Fruit fly (Drosophila melanogaster) whole organism, embryonic: Measurements from ENCODE around the gene CG15142.

Experiments used
- Bgb ChIP-seq: fragments of 200-800 bp; sonication (Bioruptor generic); IDR thresholded peaks from 2 replicates; pipeline ENCODE4 v1.3.6; 2022; ENCODE audit warnings: missing biosample characterization, missing genetic modification characterization; ENCODE audit not compliant: partially characterized antibody
- CG10209 ChIP-seq: fragments of 200-800 bp; sonication (Bioruptor generic); optimal IDR thresholded peaks from 3 replicates; lab custom pipeline; 2017; ENCODE audit warnings: missing biosample characterization, mild to moderate bottlenecking, missing genetic modification characterization, missing genetic modification reagents
- CG11456 ChIP-seq: fragments of 200-800 bp; sonication (Bioruptor generic); IDR thresholded peaks from 3 replicates; pipeline ENCODE4 v1.3.6; 2022; ENCODE audit warnings: missing biosample characterization, missing genetic modification characterization
- CG12744 ChIP-seq: fragments of 200-800 bp; sonication (Bioruptor generic); optimal IDR thresholded peaks from 2 replicates; lab custom pipeline; 2016; ENCODE audit warnings: missing biosample characterization, missing genetic modification characterization
- CG15011 ChIP-seq: fragments of 200-800 bp; sonication (Bioruptor generic); optimal IDR thresholded peaks from 3 replicates; lab custom pipeline; 2018; ENCODE audit warnings: missing biosample characterization, mild to moderate bottlenecking, missing genetic modification characterization
- CG16779 ChIP-seq: fragments of 200-800 bp; sonication (Bioruptor generic); IDR thresholded peaks from 2 replicates; pipeline ENCODE4 v1.3.6; 2022; ENCODE audit warnings: missing biosample characterization, missing genetic modification characterization
- CG17568 ChIP-seq: fragments of 200-800 bp; sonication (Bioruptor generic); optimal IDR thresholded peaks from 2 replicates; lab custom pipeline; 2018; ENCODE audit warnings: missing biosample characterization, mild to moderate bottlenecking, missing genetic modification characterization, moderate library complexity
- CG1832 ChIP-seq: fragments of 200-800 bp; sonication (Bioruptor generic); optimal IDR thresholded peaks from 2 replicates; lab custom pipeline; 2017; ENCODE audit warnings: missing biosample characterization, mild to moderate bottlenecking, missing genetic modification characterization, inconsistent platforms
- CG18764 ChIP-seq: fragments of 200-800 bp; sonication (Bioruptor generic); optimal IDR thresholded peaks from 3 replicates; lab custom pipeline; 2016; ENCODE audit warnings: missing biosample characterization, missing genetic modification characterization
- CG2202 ChIP-seq: fragments of 200-800 bp; sonication (Bioruptor generic); optimal IDR thresholded peaks from 2 replicates; lab custom pipeline; 2018; ENCODE audit warnings: missing biosample characterization, mild to moderate bottlenecking, missing genetic modification characterization
- CG31388 ChIP-seq: fragments of 200-800 bp; sonication (Bioruptor generic); optimal IDR thresholded peaks from 2 replicates; lab custom pipeline; 2016; ENCODE audit warnings: missing biosample characterization, missing genetic modification characterization
- CG42726 ChIP-seq: fragments of 200-800 bp; sonication (Bioruptor generic); IDR thresholded peaks from 2 replicates; pipeline ENCODE4 v1.3.6; 2022; ENCODE audit warnings: missing biosample characterization, missing genetic modification characterization; ENCODE audit not compliant: partially characterized antibody
- CG4328 ChIP-seq: fragments of 200-800 bp; sonication (Bioruptor generic); optimal IDR thresholded peaks from 3 replicates; lab custom pipeline; 2017; ENCODE audit warnings: missing biosample characterization, missing genetic modification reagents, missing genetic modification characterization
- CG4707 ChIP-seq: fragments of 200-800 bp; sonication (Bioruptor generic); optimal IDR thresholded peaks from 2 replicates; lab custom pipeline; 2018; ENCODE audit warnings: missing biosample characterization, mild to moderate bottlenecking, missing genetic modification characterization, moderate library complexity
- CG6654 ChIP-seq: fragments of 200-800 bp; sonication (Bioruptor generic); optimal IDR thresholded peaks from 2 replicates; lab custom pipeline; 2017; ENCODE audit warnings: missing biosample characterization, mild to moderate bottlenecking, missing genetic modification characterization
- CG6683 ChIP-seq: fragments of 200-800 bp; sonication (Bioruptor generic); optimal IDR thresholded peaks from 2 replicates; lab custom pipeline; 2017; ENCODE audit warnings: missing biosample characterization, mild to moderate bottlenecking, missing genetic modification characterization, missing genetic modification reagents
- CG6813 ChIP-seq: fragments of 200-800 bp; sonication (Bioruptor generic); optimal IDR thresholded peaks from 2 replicates; lab custom pipeline; 2017; ENCODE audit warnings: missing biosample characterization, missing genetic modification characterization, mild to moderate bottlenecking, moderate library complexity, missing genetic modification reagents
- CG7786 ChIP-seq: fragments of 200-800 bp; sonication (Bioruptor generic); optimal IDR thresholded peaks from 2 replicates; lab custom pipeline; 2016; ENCODE audit warnings: missing biosample characterization, missing genetic modification characterization
- CG8388 ChIP-seq: fragments of 200-800 bp; sonication (Bioruptor generic); optimal IDR thresholded peaks from 2 replicates; lab custom pipeline; 2019; ENCODE audit warnings: missing biosample characterization, mild to moderate bottlenecking, missing genetic modification characterization, moderate library complexity
- CG9876 ChIP-seq: fragments of 200-800 bp; sonication (Bioruptor generic); optimal IDR thresholded peaks from 2 replicates; lab custom pipeline; 2016; ENCODE audit warnings: missing biosample characterization, missing genetic modification characterization
- CG9932 ChIP-seq: fragments of 200-800 bp; sonication (Bioruptor generic); IDR thresholded peaks from 2 replicates; pipeline ENCODE4 v1.3.6; 2022; ENCODE audit warnings: missing biosample characterization, missing genetic modification characterization
- CHES-1-like ChIP-seq: fragments of 200-800 bp; sonication (Bioruptor generic); optimal IDR thresholded peaks from 2 replicates; lab custom pipeline; 2016; ENCODE audit warnings: missing biosample characterization, missing genetic modification characterization
- CTCF ChIP-seq: fragments of 200-800 bp; sonication (Bioruptor generic); optimal IDR thresholded peaks from 2 replicates; lab custom pipeline; 2017; ENCODE audit warnings: missing biosample characterization, mild to moderate bottlenecking, missing genetic modification characterization, moderate library complexity
- D19A ChIP-seq: fragments of 200-800 bp; optimal IDR thresholded peaks from 3 replicates; lab custom pipeline; 2019; ENCODE audit warnings: missing biosample characterization, mild to moderate bottlenecking, missing genetic modification characterization, moderate library complexity
- D19B ChIP-seq: fragments of 200-800 bp; sonication (Bioruptor generic); optimal IDR thresholded peaks from 2 replicates; lab custom pipeline; 2017; ENCODE audit warnings: missing biosample characterization, mild to moderate bottlenecking, missing genetic modification characterization
- Dad ChIP-seq: fragments of 200-800 bp; sonication (Bioruptor generic); optimal IDR thresholded peaks from 3 replicates; lab custom pipeline; 2016; ENCODE audit warnings: missing biosample characterization, missing genetic modification characterization
- HLHmδ ChIP-seq: fragments of 200-800 bp; sonication (Bioruptor generic); optimal IDR thresholded peaks from 2 replicates; lab custom pipeline; 2018; ENCODE audit warnings: missing biosample characterization, mild to moderate bottlenecking, missing genetic modification characterization, moderate library complexity
- Hmr ChIP-seq: fragments of 200-800 bp; sonication (Bioruptor generic); optimal IDR thresholded peaks from 3 replicates; lab custom pipeline; 2017; ENCODE audit warnings: mild to moderate bottlenecking, missing biosample characterization, missing genetic modification reagents, missing genetic modification characterization
- Jarid2 ChIP-seq: fragments of 200-800 bp; sonication (Bioruptor generic); optimal IDR thresholded peaks from 3 replicates; lab custom pipeline; 2017; ENCODE audit warnings: mild to moderate bottlenecking, missing biosample characterization, missing genetic modification reagents, missing genetic modification characterization
- Lhr ChIP-seq: fragments of 200-800 bp; sonication (Bioruptor generic); optimal IDR thresholded peaks from 3 replicates; lab custom pipeline; 2017; ENCODE audit warnings: mild to moderate bottlenecking, missing biosample characterization, missing genetic modification reagents, missing genetic modification characterization
- Meics ChIP-seq: fragments of 200-800 bp; sonication (Bioruptor generic); optimal IDR thresholded peaks from 2 replicates; lab custom pipeline; 2017; ENCODE audit warnings: missing biosample characterization, mild to moderate bottlenecking, missing genetic modification characterization
- Opbp ChIP-seq: fragments of 200-800 bp; sonication (Bioruptor generic); IDR thresholded peaks from 3 replicates; pipeline ENCODE4 v1.3.6; 2022; ENCODE audit warnings: missing biosample characterization, missing genetic modification characterization; ENCODE audit not compliant: partially characterized antibody
- Ssrp ChIP-seq: fragments of 200-800 bp; sonication (Bioruptor generic); optimal IDR thresholded peaks from 2 replicates; lab custom pipeline; 2018; ENCODE audit warnings: missing biosample characterization, mild to moderate bottlenecking, missing genetic modification characterization, moderate library complexity
- Taf1 ChIP-seq: fragments of 200-800 bp; sonication (Bioruptor generic); IDR thresholded peaks from 2 replicates; pipeline ENCODE4 v1.3.6; 2022; ENCODE audit warnings: missing biosample characterization, missing genetic modification characterization
- al ChIP-seq: fragments of 200-800 bp; sonication (Bioruptor generic); IDR thresholded peaks from 2 replicates; pipeline ENCODE4 v1.3.6; 2022; ENCODE audit warnings: missing biosample characterization, missing genetic modification characterization
- bowl ChIP-seq: fragments of 200-800 bp; sonication (Bioruptor generic); IDR thresholded peaks from 2 replicates; pipeline ENCODE4 v1.3.6; 2022; ENCODE audit warnings: missing biosample characterization, missing genetic modification characterization
- chm ChIP-seq: fragments of 200-800 bp; sonication (Bioruptor generic); IDR thresholded peaks from 2 replicates; pipeline ENCODE4 v1.3.6; 2022; ENCODE audit warnings: missing biosample characterization, missing genetic modification characterization
- dysf ChIP-seq: fragments of 200-800 bp; sonication (Bioruptor generic); IDR thresholded peaks from 3 replicates; pipeline ENCODE4 v1.3.6; 2022; ENCODE audit warnings: missing biosample characterization, missing genetic modification characterization
- emc ChIP-seq: fragments of 200-800 bp; sonication (Bioruptor generic); optimal IDR thresholded peaks from 2 replicates; lab custom pipeline; 2016; ENCODE audit warnings: missing biosample characterization, missing genetic modification characterization
- grau ChIP-seq: fragments of 200-800 bp; optimal IDR thresholded peaks from 3 replicates; lab custom pipeline; 2019; ENCODE audit warnings: missing biosample characterization, mild to moderate bottlenecking, missing genetic modification characterization, moderate library complexity
- nerfin-1 ChIP-seq: fragments of 200-800 bp; sonication (Bioruptor generic); optimal IDR thresholded peaks from 3 replicates; lab custom pipeline; 2019; ENCODE audit warnings: missing biosample characterization, mild to moderate bottlenecking, missing genetic modification characterization, moderate library complexity
- nerfin-2 ChIP-seq: fragments of 200-800 bp; sonication (Bioruptor generic); IDR thresholded peaks from 2 replicates; pipeline ENCODE4 v1.3.6; 2022; ENCODE audit warnings: missing biosample characterization, missing genetic modification characterization; ENCODE audit not compliant: partially characterized antibody
- oc ChIP-seq: fragments of 200-800 bp; sonication (Bioruptor generic); optimal IDR thresholded peaks from 2 replicates; lab custom pipeline; 2018; ENCODE audit warnings: missing biosample characterization, mild to moderate bottlenecking, missing genetic modification characterization, moderate library complexity
- odd ChIP-seq: fragments of 200-800 bp; sonication (Bioruptor generic); optimal IDR thresholded peaks from 2 replicates; lab custom pipeline; 2017; ENCODE audit warnings: missing biosample characterization, mild to moderate bottlenecking, missing genetic modification characterization
- pho ChIP-seq: fragments of 200-800 bp; sonication (Bioruptor generic); optimal IDR thresholded peaks from 2 replicates; lab custom pipeline; 2016; ENCODE audit warnings: missing biosample characterization, missing genetic modification characterization
- phol ChIP-seq: fragments of 200-800 bp; sonication (Bioruptor generic); optimal IDR thresholded peaks from 3 replicates; lab custom pipeline; 2018; ENCODE audit warnings: missing biosample characterization, mild to moderate bottlenecking, missing genetic modification characterization, moderate library complexity
- pros ChIP-seq: fragments of 200-800 bp; sonication (Bioruptor generic); optimal IDR thresholded peaks from 3 replicates; lab custom pipeline; 2019; ENCODE audit warnings: missing biosample characterization, mild to moderate bottlenecking, missing genetic modification characterization, moderate library complexity
- pzg ChIP-seq: fragments of 200-800 bp; sonication (Bioruptor generic); optimal IDR thresholded peaks from 3 replicates; lab custom pipeline; 2018; ENCODE audit warnings: missing biosample characterization, mild to moderate bottlenecking, missing genetic modification characterization, moderate library complexity
- sim ChIP-seq: fragments of 200-800 bp; sonication (Bioruptor generic); IDR thresholded peaks from 2 replicates; pipeline ENCODE4 v1.3.6; 2022; ENCODE audit warnings: missing biosample characterization, missing genetic modification characterization
- usp ChIP-seq: fragments of >200 bp; optimal IDR thresholded peaks from 2 replicates; lab custom pipeline; 2017; ENCODE audit warnings: missing biosample characterization, missing genetic modification characterization

The CG15142 gene

DNA sequence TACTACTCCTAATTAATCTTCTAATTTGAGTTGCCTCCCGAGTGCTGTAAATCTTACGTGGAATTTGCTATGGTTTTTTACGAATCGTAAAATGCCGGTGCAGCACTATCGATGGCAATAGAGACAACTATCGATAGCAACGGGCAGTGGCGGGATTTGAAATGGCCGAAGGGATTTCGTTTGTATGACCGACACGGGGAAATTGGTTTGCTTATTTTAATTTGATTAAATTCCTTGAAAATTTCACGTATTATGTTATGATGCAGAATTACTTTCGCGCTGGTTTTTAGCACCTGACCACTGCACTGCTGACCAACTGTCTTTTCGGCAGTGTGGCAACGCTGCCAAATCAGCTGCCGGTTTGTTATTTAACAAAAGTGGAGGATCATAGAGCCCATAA, 14.4 kb downstream of the CG15142 start, which contains the start of the genes GCS2beta and CG5131 (continued):
- TF ChIP-seq odd, result peak; percentile 63
- peak; percentile 75 for TF ChIP-seq CG12744 (GFP tag; lab: Kevin White, UChicago)
- peak; percentile 73 for TF ChIP-seq sim
- TF ChIP-seq pho (GFP tag; lab: Kevin White, UChicago), result peak; percentile 98
- TF ChIP-seq CG1832, result no peak
- no peak for TF ChIP-seq HLHmδ
- TF ChIP-seq D19A (tag; lab: Kevin White, UChicago), result no peak
- TF ChIP-seq chm (GFP tag; lab: Robert Waterston, UW), result peak; percentile 71
- peak; percentile 91 for TF ChIP-seq CG18764 (GFP tag; lab: Kevin White, UChicago)
- TF ChIP-seq CG6813 (GFP tag; lab: Kevin White, UChicago), result peak; percentile 78
- TF ChIP-seq nerfin-1, result peak; percentile 95
- peak; percentile 94 for TF ChIP-seq al (GFP tag; lab: Robert Waterston, UW)
- peak; percentile 93 for TF ChIP-seq Hmr (GFP tag; lab: Kevin White, UChicago)
- peak; percentile 97 for TF ChIP-seq CG11456 (GFP tag; lab: Robert Waterston, UW)
- peak; percentile 50 for TF ChIP-seq CTCF (GFP tag; lab: Kevin White, UChicago)
- TF ChIP-seq Taf1 (GFP tag; lab: Robert Waterston, UW), result peak; percentile 93
- TF ChIP-seq nerfin-2 (GFP tag; lab: Robert Waterston, UW), result peak; percentile 62; the same call in 1 of the 2 replicates
- TF ChIP-seq CG15011 (GFP tag; lab: Kevin White, UChicago), result peak; percentile 70
- TF ChIP-seq dysf, result peak; percentile 96
- peak; percentile 67 for TF ChIP-seq Jarid2 (GFP tag; lab: Kevin White, UChicago)
- peak; percentile 96 for TF ChIP-seq CG9876
- peak; percentile 82 for TF ChIP-seq pzg (GFP tag; lab: Kevin White, UChicago)
- peak; percentile 92 for TF ChIP-seq emc (GFP tag; lab: Kevin White, UChicago)
- peak; percentile 95 for TF ChIP-seq phol (tag; lab: Kevin White, UChicago)
- no peak for TF ChIP-seq usp (GFP tag; lab: Kevin White, UChicago)
- TF ChIP-seq CG6683 (GFP tag; lab: Kevin White, UChicago), result peak; percentile 78
- TF ChIP-seq CG7786, result peak; percentile 98
- peak; percentile 87 for TF ChIP-seq Bgb

DNA sequence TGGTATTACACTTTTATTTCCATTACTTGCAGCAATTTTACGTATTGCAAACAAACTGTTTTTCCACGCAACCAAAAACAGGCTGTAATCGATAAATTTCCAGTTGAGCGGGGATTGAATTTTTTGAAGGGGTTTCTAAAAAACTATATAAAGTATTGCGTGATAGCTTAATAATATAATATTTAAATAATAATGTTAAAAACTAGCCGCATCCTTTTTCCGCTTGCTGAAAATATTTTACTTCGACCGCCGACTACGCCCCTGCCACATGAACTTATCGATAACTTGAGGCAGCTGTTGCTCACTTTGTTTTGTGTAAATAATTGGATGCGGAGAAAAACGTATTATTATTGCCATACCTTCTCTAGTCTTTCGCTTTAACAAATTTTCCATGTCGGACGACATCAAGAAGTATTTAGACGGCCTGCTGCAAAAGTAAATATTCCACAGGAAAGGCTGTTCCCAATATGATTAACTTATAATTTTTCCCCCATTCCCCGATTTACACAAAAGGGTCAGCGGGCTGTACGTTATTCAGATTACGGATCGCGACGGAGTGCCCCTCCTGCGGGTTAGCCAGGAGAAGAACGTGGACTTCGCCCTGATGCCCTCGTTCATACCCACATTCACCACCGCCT, 17.6 kb downstream of the CG15142 start, which contains the start of the genes fws and Lamtor3:
Gene fws (minus strand): TSS at position 87 of the 638 bp plus-strand sequence.
Gene Lamtor3 (plus strand): TSS at position 289 of the 638 bp plus-strand sequence.
- TF ChIP-seq CG10209 (peak; percentile 99), Lhr (GFP tag; lab: Kevin White, UChicago) (peak; percentile 93), CG42726 (GFP tag; lab: Robert Waterston, UW) (0 out of 2 replicates have a peak, but pooled peaks have one; percentile 28), Dad (GFP tag; lab: Kevin White, UChicago) (peak; percentile 85), grau (peak; percentile 97), Meics (GFP tag; lab: Kevin White, UChicago) (peak; percentile 98), CG8388 (peak; percentile 96), CG9932 (GFP tag; lab: Robert Waterston, UW) (peak; percentile 99), CHES-1-like (peak; percentile 84), CG17568 (peak; percentile 97), bowl (GFP tag; lab: Robert Waterston, UW) (peak; percentile 98), CG6654 (GFP tag; lab: Kevin White, UChicago) (peak; percentile 91), oc (tag; lab: Kevin White, UChicago) (peak; percentile 99), Ssrp (tag; lab: Kevin White, UChicago) (peak; percentile 98), Opbp (GFP tag; lab: Robert Waterston, UW) (peak; percentile 51; the same call in 1 of the 3 replicates), CG2202 (peak; percentile 98), D19B (GFP tag; lab: Kevin White, UChicago) (peak; percentile 96), CG4707 (GFP tag; lab: Kevin White, UChicago) (peak; percentile 87), CG16779 (GFP tag; lab: Robert Waterston, UW) (peak; percentile 98), emc (GFP tag; lab: Kevin White, UChicago) (peak; percentile 52), pros (GFP tag; lab: Kevin White, UChicago) (no peak), CG4328 (GFP tag; lab: Kevin White, UChicago) (peak; percentile 33), CG31388 (GFP tag; lab: Kevin White, UChicago) (peak; percentile 93)
